Worm (Caenorhabditis elegans) whole organism, L4 larva: ENCODE results near the gene F44B9.2.

ENCODE experiments used
- ZK337.2 ChIP-seq: fragments of 200-800 bp; sonication (Bioruptor generic); IDR thresholded peaks from 2 replicates; pipeline ENCODE4 v1.3.6; 2022; ENCODE audit warnings: missing genetic modification reagents, missing genetic modification characterization, missing compliant biosample characterization
- aha-1 ChIP-seq: fragments of 150-350 bp; peaks from one replicate; lab custom pipeline; 2014; ENCODE audit warnings: missing biosample characterization, missing genetic modification characterization
- ceh-32 ChIP-seq: sonication (generic microtip); optimal IDR thresholded peaks from 2 replicates; lab custom pipeline; 2016; ENCODE audit warnings: mild to moderate bottlenecking, missing genetic modification characterization, missing compliant biosample characterization; ENCODE audit not compliant: poor library complexity
- lin-13 ChIP-seq: fragments of 150-350 bp; optimal IDR thresholded peaks from 2 replicates; lab custom pipeline; 2014; ENCODE audit warnings: missing biosample characterization, missing genetic modification reagents, missing genetic modification characterization
- lsy-2 ChIP-seq, 2 experiments: fragments of 150-350 bp in 1 of 2; sonication (generic microtip) in 1 of 2; optimal IDR thresholded peaks; 2 replicates each; lab custom pipeline; 2014 to 2017; ENCODE audit warnings: missing biosample characterization in 2 of 2, missing genetic modification characterization in 2 of 2
- nhr-11 ChIP-seq: fragments of 150-350 bp; optimal IDR thresholded peaks from 2 replicates; lab custom pipeline; 2014; ENCODE audit warnings: missing biosample characterization, missing genetic modification characterization
- pha-4 ChIP-seq, 2 experiments: fragments of 150-350 bp in 1 of 2; fragments of 200-800 bp in 1 of 2; sonication (Bioruptor generic) in 1 of 2; IDR thresholded peaks in 1 of 2; optimal IDR thresholded peaks in 1 of 2; 2 replicates each; pipeline versions ENCODE4 v1.3.6 to Lab custom; 2014 to 2022; ENCODE audit warnings: missing genetic modification characterization in 2 of 2, missing genetic modification reagents in 2 of 2, missing biosample characterization in 1 of 2, missing compliant biosample characterization in 1 of 2
- skn-1 ChIP-seq: fragments of 150-350 bp; optimal IDR thresholded peaks from 2 replicates; lab custom pipeline; 2014; ENCODE audit warnings: missing biosample characterization, missing genetic modification characterization
- unc-130 ChIP-seq: sonication (generic microtip); optimal IDR thresholded peaks from 2 replicates; lab custom pipeline; 2016; ENCODE audit warnings: missing genetic modification reagents, missing genetic modification characterization, missing compliant biosample characterization
- unc-62 ChIP-seq, 3 experiments: fragments of 150-350 bp in 1 of 3; sonication (generic microtip); optimal IDR thresholded peaks in 2 of 3; peaks in 1 of 3; 1 replicate in 1 of 3; 2 replicates in 2 of 3; lab custom pipeline; 2014 to 2017; ENCODE audit warnings: missing biosample characterization in 3 of 3, missing genetic modification characterization in 3 of 3, missing genetic modification reagents in 3 of 3, missing genotype in 1 of 3
- zfp-3 ChIP-seq: fragments of 200-800 bp; sonication (Bioruptor generic); conservative IDR thresholded peaks from 2 replicates; pipeline ENCODE4 v1.3.6; 2022; ENCODE audit warnings: missing genetic modification reagents, missing genetic modification characterization, missing compliant biosample characterization
- zip-11 ChIP-seq: fragments of 200-800 bp; sonication (Bioruptor generic); IDR thresholded peaks from 2 replicates; pipeline ENCODE4 v1.3.6; 2022; ENCODE audit warnings: missing genetic modification characterization, missing compliant biosample characterization
- zip-2 ChIP-seq: fragments of 150-350 bp; optimal IDR thresholded peaks from 2 replicates; lab custom pipeline; 2014; ENCODE audit warnings: missing biosample characterization, missing genetic modification characterization

DNA sequence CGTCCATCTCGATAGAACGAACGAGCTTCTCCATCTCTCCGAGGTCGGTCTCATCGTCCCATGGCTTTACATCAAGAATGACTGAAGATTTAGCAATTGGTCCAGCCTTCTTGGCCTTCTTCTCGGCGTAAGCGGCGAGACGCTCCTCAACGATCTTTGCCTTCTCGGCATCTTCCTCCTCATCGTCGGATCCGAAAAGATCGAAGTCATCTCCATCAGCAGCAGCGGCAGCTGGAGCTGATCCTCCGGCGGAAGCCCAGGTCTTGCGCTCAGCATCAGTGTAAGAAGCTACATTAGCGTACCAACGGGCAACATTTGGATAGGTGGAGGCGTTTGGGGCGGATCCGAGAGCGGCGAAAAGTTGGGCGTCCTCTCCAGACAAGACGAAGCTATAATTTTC, 49.6 kb upstream of the F44B9.2 start:
- TF ChIP-seq ceh-32 (tag; lab: Kevin White, UChicago) (no peak), ZK337.2 (GFP tag; lab: Robert Waterston, UW) (no peak), nhr-11 (tag; lab: Kevin White, UChicago) (no peak), pha-4 (GFP tag; IDR thresholded peaks at IDR 0.05; lab: Robert Waterston, UW) (no peak), pha-4 (tag; optimal IDR thresholded peaks at IDR 0.05; lab: Kevin White, UChicago) (no peak), zip-2 (tag; lab: Kevin White, UChicago) (no peak), zip-11 (GFP tag; lab: Robert Waterston, UW) (no peak), unc-62 (GFP tag; optimal IDR thresholded peaks at IDR 0.05 in 1 of 2; lab: Kevin White, UChicago) (no peak), unc-62 (tag; optimal IDR thresholded peaks at IDR 0.05; lab: Kevin White, UChicago) (no peak), lsy-2 (tag; optimal IDR thresholded peaks at IDR 0.05; lab: Kevin White, UChicago) (no peak), lin-13 (GFP tag; lab: Kevin White, UChicago) (no peak), unc-130 (GFP tag; lab: Kevin White, UChicago) (no peak), zfp-3 (no peak), skn-1 (tag; lab: Kevin White, UChicago) (no peak), aha-1 (no peak)
